Fruit fly (Drosophila melanogaster): ENCODE results near the gene Arl5.

The Arl5 gene

dm6 chr3L:8306880-8307279, 7.2 kb upstream of the Arl5 start, which contains the start of gene Gr66a:
Gene Gr66a, minus strand, starts transcription at chr3L:8306980.
- TF ChIP-seq ey (GFP tag; optimal IDR thresholded peaks at IDR 0.05) (no peak), CG9705 (GFP tag; optimal IDR thresholded peaks at IDR 0.05) (no peak), rgr (GFP tag; optimal IDR thresholded peaks at IDR 0.05) (no peak), Dif (GFP tag; optimal IDR thresholded peaks at IDR 0.05; ENCODE audit: partially characterized antibody) (no peak), OdsH (GFP tag; optimal IDR thresholded peaks at IDR 0.05) (no peak), Hr83 (GFP tag; optimal IDR thresholded peaks at IDR 0.05; ENCODE audit: poor library complexity, severe bottlenecking) (no peak), Hnf4 (GFP tag; optimal IDR thresholded peaks at IDR 0.05) (no peak), psq (GFP tag; optimal IDR thresholded peaks at IDR 0.05) (no peak), dmrt93B (GFP tag; optimal IDR thresholded peaks at IDR 0.05) (no peak), Vsx2 (GFP tag; optimal IDR thresholded peaks at IDR 0.05; ENCODE audit: partially characterized antibody) (no peak), usp (GFP tag; optimal IDR thresholded peaks at IDR 0.05) (no peak), foxo (GFP tag; optimal IDR thresholded peaks at IDR 0.05) (no peak), Myc (optimal IDR thresholded peaks at IDR 0.05) (no peak), br (GFP tag; optimal IDR thresholded peaks at IDR 0.05) (no peak), dsf (GFP tag; optimal IDR thresholded peaks at IDR 0.05; ENCODE audit: borderline replicate concordance) (no peak), GATAd (GFP tag; optimal IDR thresholded peaks at IDR 0.05) (no peak), lola (GFP tag; optimal IDR thresholded peaks at IDR 0.05) (no peak), sage (GFP tag; optimal IDR thresholded peaks at IDR 0.05) (no peak)

- TF ChIP-seq dsf (GFP tag; optimal IDR thresholded peaks at IDR 0.05; ENCODE audit: borderline replicate concordance) (no peak), tai (GFP tag; optimal IDR thresholded peaks at IDR 0.05) (no peak), CG32264 (GFP tag; optimal IDR thresholded peaks at IDR 0.05) (no peak), brk (GFP tag; optimal IDR thresholded peaks at IDR 0.05) (no peak), rgr (GFP tag; optimal IDR thresholded peaks at IDR 0.05) (peak; percentile 12), OdsH (GFP tag; optimal IDR thresholded peaks at IDR 0.05) (no peak), Myc (optimal IDR thresholded peaks at IDR 0.05) (peak; percentile 27), psq (GFP tag; optimal IDR thresholded peaks at IDR 0.05) (peak; percentile 7)
These were observed 4.3 kb upstream of the Arl5 start, which contains the start of the genes CG7194 and Sbp2 for dm6 chr3L:8303912-8304311. Gene CG7194, minus strand, starts transcription at chr3L:8304059. Gene Sbp2, plus strand, starts transcription at chr3L:8304157.

DNA sequence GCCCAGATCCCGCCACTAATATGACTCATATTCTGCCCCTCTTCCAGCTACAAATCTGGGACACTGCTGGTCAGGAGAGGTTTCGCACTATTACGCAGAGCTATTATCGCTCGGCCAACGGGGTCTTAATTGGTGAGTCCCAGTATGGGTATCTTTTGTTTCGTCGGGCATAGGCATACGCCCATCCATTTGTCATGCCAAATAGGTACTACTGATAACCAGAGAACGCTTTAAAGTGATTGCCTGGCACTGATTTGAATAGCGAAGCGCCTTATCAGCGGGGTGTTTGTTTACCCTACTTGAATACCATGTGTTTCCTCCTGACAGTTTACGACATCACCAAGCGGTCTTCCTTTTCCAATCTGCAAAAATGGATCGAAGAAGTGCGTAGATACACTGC, 2.2 kb downstream of the Arl5 start:
- TF ChIP-seq Jra (GFP tag; optimal IDR thresholded peaks at IDR 0.05) (peak; percentile 5), sage (GFP tag; optimal IDR thresholded peaks at IDR 0.05) (no peak), Mio (GFP tag; optimal IDR thresholded peaks at IDR 0.05) (no peak), Myc (optimal IDR thresholded peaks at IDR 0.05) (no peak), lola (GFP tag; optimal IDR thresholded peaks at IDR 0.05) (no peak), HLH106 (tag; optimal IDR thresholded peaks at IDR 0.05) (no peak), Rel (GFP tag; optimal IDR thresholded peaks at IDR 0.05) (no peak), Rel (tag; optimal IDR thresholded peaks at IDR 0.05) (peak; percentile 82), N (GFP tag; optimal IDR thresholded peaks at IDR 0.05) (no peak), sv (GFP tag; optimal IDR thresholded peaks at IDR 0.05) (no peak), CG32264 (GFP tag; optimal IDR thresholded peaks at IDR 0.05) (no peak), psq (GFP tag; optimal IDR thresholded peaks at IDR 0.05) (no peak), Abd-B (GFP tag; optimal IDR thresholded peaks at IDR 0.05) (no peak), jim (GFP tag; optimal IDR thresholded peaks at IDR 0.05) (no peak), rgr (GFP tag; optimal IDR thresholded peaks at IDR 0.05) (no peak), OdsH (GFP tag; optimal IDR thresholded peaks at IDR 0.05) (no peak), Hr83 (GFP tag; optimal IDR thresholded peaks at IDR 0.05; ENCODE audit: poor library complexity, severe bottlenecking) (no peak)

DNA sequence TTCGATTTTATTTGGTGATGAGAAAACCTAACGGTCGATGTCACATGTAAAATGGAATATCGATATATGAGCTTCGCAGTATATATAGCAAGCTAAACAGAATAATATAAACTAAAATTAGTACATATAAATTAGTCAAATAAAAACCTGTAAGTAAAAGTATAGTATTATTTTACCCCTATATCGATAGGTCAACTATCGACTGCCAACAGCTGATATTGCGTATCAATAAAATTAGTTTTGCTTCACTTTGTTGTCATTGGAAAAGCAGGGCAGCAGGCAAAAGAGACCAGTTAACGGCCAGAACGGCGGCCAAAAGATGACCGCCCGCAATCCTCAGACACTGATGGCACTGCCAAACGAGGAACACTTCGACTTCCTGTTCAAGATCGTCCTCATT, 2.7 kb downstream of the Arl5 start, which contains the start of gene Rab19:
Rab19 (plus strand) TSS at position 78 of the 400 bp plus-strand sequence.
- TF ChIP-seq Dfd (GFP tag; optimal IDR thresholded peaks at IDR 0.05): no peak
- no peak for TF ChIP-seq pan (optimal IDR thresholded peaks at IDR 0.05)
- no peak for TF ChIP-seq psq (GFP tag; optimal IDR thresholded peaks at IDR 0.05)
- no peak for TF ChIP-seq CrebA (GFP tag; optimal IDR thresholded peaks at IDR 0.05; ENCODE audit: borderline replicate concordance)
- TF ChIP-seq sv (GFP tag; optimal IDR thresholded peaks at IDR 0.05): no peak
- no peak for TF ChIP-seq Sp1 (GFP tag; optimal IDR thresholded peaks at IDR 0.05)
- TF ChIP-seq brk (GFP tag; optimal IDR thresholded peaks at IDR 0.05): peak; percentile 18
- TF ChIP-seq Hr78 (GFP tag; optimal IDR thresholded peaks at IDR 0.05): peak; percentile 40
- TF ChIP-seq jim (GFP tag; optimal IDR thresholded peaks at IDR 0.05): no peak
- TF ChIP-seq Rel (GFP tag; optimal IDR thresholded peaks at IDR 0.05): no peak
- no peak for TF ChIP-seq Rel (tag; optimal IDR thresholded peaks at IDR 0.05)
- no peak for TF ChIP-seq foxo (GFP tag; optimal IDR thresholded peaks at IDR 0.05)
- TF ChIP-seq Vsx2 (GFP tag; optimal IDR thresholded peaks at IDR 0.05; ENCODE audit: partially characterized antibody): no peak

Data from whole organism, wandering third instar larva.